Worm (Caenorhabditis elegans): ENCODE results near the gene srg-23.

- TF ChIP-seq tbx-11 (GFP tag; IDR thresholded peaks at IDR 0.05) (no peak), ama-1 (optimal IDR thresholded peaks at IDR 0.05) (no peak), flt-1 (GFP tag; IDR thresholded peaks at IDR 0.05) (no peak), B0310.2 (tag; optimal IDR thresholded peaks at IDR 0.05) (no peak), scrt-1 (GFP tag; IDR thresholded peaks at IDR 0.05) (no peak), hmbx-1 (tag; optimal IDR thresholded peaks at IDR 0.05) (no peak), hnd-1 (tag; optimal IDR thresholded peaks at IDR 0.05) (no peak), ets-7 (tag; optimal IDR thresholded peaks at IDR 0.05) (no peak), pes-1 (GFP tag; IDR thresholded peaks at IDR 0.05) (no peak), ceh-13 (GFP tag; optimal IDR thresholded peaks at IDR 0.05) (no peak), aly-1 (tag; optimal IDR thresholded peaks at IDR 0.05) (no peak), tra-4 (tag; optimal IDR thresholded peaks at IDR 0.05) (no peak)
These were observed 17.3 kb upstream of the srg-23 start for ce11 chrII:3113289-3113688.

All from whole organism, early embryonic.